Worm (Caenorhabditis elegans) whole organism, midembryonic: ENCODE data around the gene Y37H2A.18.

Experiments used
- T22C8.4 ChIP-seq: fragments of 200-800 bp; sonication (Bioruptor generic); IDR thresholded peaks from 2 replicates; pipeline ENCODE4 v1.3.6; 2022; ENCODE audit warnings: missing genetic modification characterization, missing compliant biosample characterization
- cog-1 ChIP-seq: sonication (generic microtip); optimal IDR thresholded peaks from 2 replicates; lab custom pipeline; 2016; ENCODE audit warnings: missing genetic modification characterization, missing compliant biosample characterization
- flt-1 ChIP-seq: fragments of 200-800 bp; sonication (Bioruptor generic); IDR thresholded peaks from 2 replicates; pipeline ENCODE4 v1.3.6; 2022; ENCODE audit warnings: missing genetic modification characterization, missing compliant biosample characterization
- klf-2 ChIP-seq: fragments of 200-800 bp; sonication (Bioruptor generic); conservative IDR thresholded peaks from 2 replicates; pipeline ENCODE4 v1.3.6; 2022; ENCODE audit warnings: missing genetic modification reagents, missing genetic modification characterization, missing compliant biosample characterization
- med-1 ChIP-seq: sonication (generic microtip); optimal IDR thresholded peaks from 2 replicates; lab custom pipeline; 2017; ENCODE audit warnings: missing genetic modification characterization, mild to moderate bottlenecking, missing compliant biosample characterization, antibody characterized with exemption, missing genetic modification reagents; ENCODE audit not compliant: insufficient read depth
- ref-1 ChIP-seq: fragments of 200-800 bp; sonication (Bioruptor generic); conservative IDR thresholded peaks from 2 replicates; pipeline ENCODE4 v1.3.6; 2022; ENCODE audit warnings: missing genetic modification reagents, missing genetic modification characterization, missing compliant biosample characterization
- tab-1 ChIP-seq: fragments of 200-800 bp; sonication (Bioruptor generic); IDR thresholded peaks from 2 replicates; pipeline ENCODE4 v1.3.6; 2022; ENCODE audit warnings: missing genetic modification characterization, missing compliant biosample characterization
- ztf-23 ChIP-seq: fragments of 200-800 bp; sonication (Bioruptor generic); IDR thresholded peaks from 2 replicates; pipeline ENCODE4 v1.3.6; 2022; ENCODE audit warnings: missing genetic modification reagents, missing genetic modification characterization, missing compliant biosample characterization
- ztf-29 ChIP-seq: fragments of 200-800 bp; sonication (Bioruptor generic); IDR thresholded peaks from 2 replicates; pipeline ENCODE4 v1.3.6; 2022; ENCODE audit warnings: missing genetic modification reagents, missing genetic modification characterization, missing compliant biosample characterization

- TF ChIP-seq T22C8.4 (GFP tag; lab: Robert Waterston, UW) (no peak), ztf-29 (GFP tag; lab: Robert Waterston, UW) (no peak), klf-2 (GFP tag; lab: Robert Waterston, UW) (no peak), ref-1 (GFP tag; lab: Robert Waterston, UW) (no peak), tab-1 (GFP tag; lab: Robert Waterston, UW) (no peak), cog-1 (no peak), med-1 (GFP tag; lab: Kevin White, UChicago) (no peak), flt-1 (no peak), ztf-23 (GFP tag; lab: Robert Waterston, UW) (no peak)
Observed at ce11 chrV:18107969-18108368, 25.1 kb downstream of the Y37H2A.18 start, which contains the start of gene Y37H2A.1.
